Fruit fly (Drosophila melanogaster): ENCODE data around the gene AdamTS-A.
A peak's percentile ranks its signal among the peaks of the same experiment; 100 is the strongest.

AdamTS-A gene

DNA sequence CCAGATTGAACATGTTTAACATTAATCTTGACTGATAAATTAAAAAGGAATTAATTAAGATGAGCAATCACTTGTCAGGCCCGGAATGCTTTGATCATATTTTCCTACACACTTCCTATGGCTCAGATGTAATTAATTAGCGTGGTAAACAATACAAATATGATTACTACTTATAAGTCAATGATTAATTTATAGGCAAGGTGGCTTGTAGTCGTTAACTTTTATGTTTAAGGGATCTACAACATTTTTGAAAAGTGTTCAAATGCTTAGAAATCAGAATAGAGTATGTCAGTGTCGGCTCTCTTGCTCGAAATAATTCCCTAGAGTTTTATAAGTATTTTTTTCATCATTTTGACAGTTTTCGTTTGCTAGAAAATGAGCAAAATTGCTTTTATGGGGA lies 4.3 kb downstream of the AdamTS-A start (continued):
- TF ChIP-seq Sox100B (GFP tag; optimal IDR thresholded peaks at IDR 0.05) = no peak
- no peak for TF ChIP-seq zen2 (GFP tag; IDR thresholded peaks at IDR 0.05; ENCODE audit: partially characterized antibody)
- TF ChIP-seq tin (GFP tag; optimal IDR thresholded peaks at IDR 0.05) = no peak
- TF ChIP-seq pb (GFP tag; optimal IDR thresholded peaks at IDR 0.05) = no peak
- TF ChIP-seq CG11456 (GFP tag; IDR thresholded peaks at IDR 0.05) = no peak
- no peak for TF ChIP-seq CG8924 (tag; optimal IDR thresholded peaks at IDR 0.05)
- peak; percentile 40; the same call in 2 of the 3 replicates for TF ChIP-seq dysf (GFP tag; IDR thresholded peaks at IDR 0.05)
- no peak for TF ChIP-seq Abd-B (GFP tag; optimal IDR thresholded peaks at IDR 0.05)
- TF ChIP-seq ranshi (GFP tag; IDR thresholded peaks at IDR 0.05) = no peak
- no peak for TF ChIP-seq chn (GFP tag; optimal IDR thresholded peaks at IDR 0.05)
- TF ChIP-seq CG2712 (tag; optimal IDR thresholded peaks at IDR 0.05) = peak; percentile 10
- peak; percentile 70 for TF ChIP-seq sd (tag; optimal IDR thresholded peaks at IDR 0.05)
- TF ChIP-seq Ravus (GFP tag; IDR thresholded peaks at IDR 0.05) = no peak
- TF ChIP-seq Atf3 (GFP tag; optimal IDR thresholded peaks at IDR 0.05) = no peak
- no peak for TF ChIP-seq CG7357 (GFP tag; IDR thresholded peaks at IDR 0.05)
- no peak for TF ChIP-seq fu2 (GFP tag; optimal IDR thresholded peaks at IDR 0.05)
- TF ChIP-seq zfh2 (GFP tag; optimal IDR thresholded peaks at IDR 0.05) = peak; percentile 6
- TF ChIP-seq CG10274 (GFP tag; optimal IDR thresholded peaks at IDR 0.05) = no peak
- no peak for TF ChIP-seq Vsx1 (GFP tag; optimal IDR thresholded peaks at IDR 0.05)
- no peak for TF ChIP-seq CG1603 (tag; optimal IDR thresholded peaks at IDR 0.05)
- TF ChIP-seq gem (tag; optimal IDR thresholded peaks at IDR 0.05) = peak; percentile 29
- TF ChIP-seq row (GFP tag; IDR thresholded peaks at IDR 0.05) = peak; percentile 46; the same call in 2 of the 3 replicates
- TF ChIP-seq CG2129 (GFP tag; IDR thresholded peaks at IDR 0.05; ENCODE audit: partially characterized antibody) = no peak
- no peak for TF ChIP-seq Six4 (GFP tag; optimal IDR thresholded peaks at IDR 0.05)
- TF ChIP-seq Opbp (GFP tag; IDR thresholded peaks at IDR 0.05; ENCODE audit: partially characterized antibody) = no peak
- no peak for TF ChIP-seq crc (GFP tag; optimal IDR thresholded peaks at IDR 0.05)
- TF ChIP-seq disco-r (GFP tag; optimal IDR thresholded peaks at IDR 0.05) = no peak
- TF ChIP-seq Oli (tag; optimal IDR thresholded peaks at IDR 0.05) = peak; percentile 9
- no peak for TF ChIP-seq gcm2 (GFP tag; optimal IDR thresholded peaks at IDR 0.05)
- no peak for TF ChIP-seq Dll (GFP tag; IDR thresholded peaks at IDR 0.05; ENCODE audit: partially characterized antibody)
- no peak for TF ChIP-seq Myb (GFP tag; optimal IDR thresholded peaks at IDR 0.05)
- TF ChIP-seq CG1792 (GFP tag; optimal IDR thresholded peaks at IDR 0.05) = no peak
- no peak for TF ChIP-seq CG9876 (GFP tag; optimal IDR thresholded peaks at IDR 0.05)
- no peak for TF ChIP-seq nom (GFP tag; optimal IDR thresholded peaks at IDR 0.05)
- no peak for TF ChIP-seq dpn (GFP tag; optimal IDR thresholded peaks at IDR 0.05)
- no peak for TF ChIP-seq CG15269 (tag; optimal IDR thresholded peaks at IDR 0.05)
- TF ChIP-seq Hmr (GFP tag; optimal IDR thresholded peaks at IDR 0.05) = no peak
- TF ChIP-seq jing (GFP tag; optimal IDR thresholded peaks at IDR 0.05) = no peak
- TF ChIP-seq dimm (GFP tag; IDR thresholded peaks at IDR 0.05) = no peak
- TF ChIP-seq Dad (GFP tag; optimal IDR thresholded peaks at IDR 0.05) = no peak
- no peak for TF ChIP-seq chif (GFP tag; optimal IDR thresholded peaks at IDR 0.05)
- no peak for TF ChIP-seq CG3838 (GFP tag; optimal IDR thresholded peaks at IDR 0.05)
- no peak for TF ChIP-seq Deaf1 (tag; optimal IDR thresholded peaks at IDR 0.05)
- TF ChIP-seq CG14050 (GFP tag; IDR thresholded peaks at IDR 0.05) = no peak
- no peak for TF ChIP-seq Sin3A (optimal IDR thresholded peaks at IDR 0.05)
- no peak for TF ChIP-seq ems (GFP tag; optimal IDR thresholded peaks at IDR 0.05)
- TF ChIP-seq sqz (GFP tag; optimal IDR thresholded peaks at IDR 0.05) = no peak
- TF ChIP-seq CG12219 (GFP tag; optimal IDR thresholded peaks at IDR 0.05) = no peak
- TF ChIP-seq mirr (GFP tag; optimal IDR thresholded peaks at IDR 0.05) = no peak
- TF ChIP-seq amos (GFP tag; IDR thresholded peaks at IDR 0.05; ENCODE audit: partially characterized antibody) = no peak
- TF ChIP-seq Chrac-16 (GFP tag; optimal IDR thresholded peaks at IDR 0.05) = no peak
- TF ChIP-seq Ptx1 (GFP tag; IDR thresholded peaks at IDR 0.05) = no peak

Measured in whole organism, embryonic.